Worm (Caenorhabditis elegans): ENCODE results near the gene ttr-57.
"Not testable (repeated sequence)": the region's sequence is repeated elsewhere in the genome, so short reads cannot be mapped to it uniquely, and the experiment has no call there.

ttr-57 gene

DNA sequence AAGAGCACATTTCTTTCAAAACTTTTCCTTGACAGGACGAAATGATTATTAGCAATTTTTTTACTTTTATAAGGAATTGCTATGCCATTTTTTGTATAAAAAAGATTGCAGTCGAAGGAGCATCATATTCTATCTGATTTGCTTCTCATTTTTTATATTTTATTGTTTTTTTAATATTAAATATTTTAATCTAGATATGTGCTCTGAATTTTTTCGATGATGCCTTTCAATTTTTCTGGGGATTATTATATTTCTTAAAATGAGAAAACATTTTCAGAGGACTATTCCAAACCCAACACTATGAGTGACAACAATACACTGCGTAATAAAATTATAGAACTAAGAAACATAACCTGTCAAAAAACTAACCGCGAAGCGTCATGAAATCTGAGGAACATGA is 35.9 kb upstream of the ttr-57 start, which contains the start of gene F26F2.4:
TSS of gene F26F2.4 (plus strand) at position 301 of the 400 bp plus-strand sequence.
- not testable (repeated sequence) for TF ChIP-seq ama-1 (optimal IDR thresholded peaks at IDR 0.05); dmd-4 (tag; optimal IDR thresholded peaks at IDR 0.05); unc-55 (GFP tag; optimal IDR thresholded peaks at IDR 0.05)

DNA sequence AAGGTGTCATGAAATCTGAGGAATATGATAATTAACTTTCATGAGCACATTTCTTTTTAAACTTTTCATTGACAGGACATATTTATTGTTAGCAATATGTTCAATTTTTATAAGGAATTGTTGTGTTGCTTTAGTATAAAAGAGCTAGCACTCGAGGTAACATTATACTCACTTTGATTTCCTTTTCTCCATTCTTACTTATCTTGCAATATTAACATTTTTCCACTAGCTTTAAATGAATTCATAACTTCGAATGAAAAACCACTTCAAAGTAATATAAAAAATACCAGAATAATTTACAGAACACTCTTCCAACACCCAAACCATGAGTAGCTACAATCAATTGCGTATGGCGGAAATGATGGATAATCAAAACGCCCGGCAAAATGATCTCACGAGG is 31.5 kb upstream of the ttr-57 start, which contains the start of gene F26F2.5:
TSS of gene F26F2.5 (plus strand) at position 301 of the 400 bp plus-strand sequence.
- TF ChIP-seq blmp-1 (tag; optimal IDR thresholded peaks at IDR 0.05; ENCODE audit: insufficient read depth) (no peak), lin-39 (tag; optimal IDR thresholded peaks at IDR 0.05) (no peak), nhr-6 (tag; optimal IDR thresholded peaks at IDR 0.05) (no peak), mbf-1 (tag; optimal IDR thresholded peaks at IDR 0.05) (no peak), C34F6.9 (tag; optimal IDR thresholded peaks at IDR 0.05) (no peak), sma-9 (GFP tag; optimal IDR thresholded peaks at IDR 0.05) (no peak), sma-9 (tag; optimal IDR thresholded peaks at IDR 0.05) (no peak), ceh-16 (tag; optimal IDR thresholded peaks at IDR 0.05) (no peak), ztf-11 (tag; optimal IDR thresholded peaks at IDR 0.05) (no peak), sma-3 (GFP tag; optimal IDR thresholded peaks at IDR 0.05) (no peak), nhr-129 (tag; optimal IDR thresholded peaks at IDR 0.05) (no peak), aly-2 (tag; optimal IDR thresholded peaks at IDR 0.05) (no peak), nhr-23 (tag; optimal IDR thresholded peaks at IDR 0.05) (no peak), unc-55 (GFP tag; optimal IDR thresholded peaks at IDR 0.05) (no peak)

ce11 chrV:20574314-20574713 is 30.6 kb upstream of the ttr-57 start, which contains the start of gene clec-263:
Gene clec-263, plus strand, starts transcription at chrV:20574614.
- TF ChIP-seq nhr-12 (tag; optimal IDR thresholded peaks at IDR 0.05): no peak
- TF ChIP-seq fos-1 (tag; optimal IDR thresholded peaks at IDR 0.05): no peak
- no peak for TF ChIP-seq peb-1 (tag; optimal IDR thresholded peaks at IDR 0.05)
- no peak for TF ChIP-seq crh-2 (tag; optimal IDR thresholded peaks at IDR 0.05)
- TF ChIP-seq mbf-1 (tag; optimal IDR thresholded peaks at IDR 0.05): no peak
- TF ChIP-seq lsy-2 (tag; optimal IDR thresholded peaks at IDR 0.05): no peak
- TF ChIP-seq mdl-1 (tag; optimal IDR thresholded peaks at IDR 0.05): no peak
- TF ChIP-seq elt-3 (tag; optimal IDR thresholded peaks at IDR 0.05): no peak
- no peak for TF ChIP-seq nhr-23 (tag; optimal IDR thresholded peaks at IDR 0.05)
- no peak for TF ChIP-seq ceh-16 (tag; optimal IDR thresholded peaks at IDR 0.05)
- TF ChIP-seq ama-1 (optimal IDR thresholded peaks at IDR 0.05): no peak
- TF ChIP-seq C34F6.9 (tag; optimal IDR thresholded peaks at IDR 0.05): no peak
- no peak for TF ChIP-seq ztf-11 (tag; optimal IDR thresholded peaks at IDR 0.05)
- TF ChIP-seq gmeb-1 (tag; optimal IDR thresholded peaks at IDR 0.05): no peak
- no peak for TF ChIP-seq aly-2 (tag; optimal IDR thresholded peaks at IDR 0.05)
- no peak for TF ChIP-seq egl-27 (tag; optimal IDR thresholded peaks at IDR 0.05)
- no peak for TF ChIP-seq dmd-4 (tag; optimal IDR thresholded peaks at IDR 0.05)
- TF ChIP-seq unc-62 (GFP tag; optimal IDR thresholded peaks at IDR 0.05): no peak
- no peak for TF ChIP-seq unc-55 (GFP tag; optimal IDR thresholded peaks at IDR 0.05)

DNA sequence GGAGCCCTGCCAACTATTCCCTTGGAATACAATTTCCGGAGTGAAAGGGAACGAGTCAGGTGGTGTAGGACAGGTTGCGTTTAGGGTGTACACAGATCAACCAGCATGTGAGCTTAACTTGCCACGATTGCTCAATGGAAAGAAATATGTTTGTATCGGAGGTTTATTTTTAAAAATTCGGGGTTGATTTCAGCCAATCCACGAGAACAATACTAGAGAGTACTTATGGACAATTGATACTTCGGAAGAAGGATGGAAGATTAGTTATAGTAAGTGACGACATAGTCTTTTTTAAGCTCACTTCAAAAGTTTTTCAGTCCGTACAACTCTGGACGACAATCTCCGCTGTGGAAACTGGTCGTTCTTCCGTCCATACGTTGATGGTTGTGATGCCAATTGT is 30.0 kb upstream of the ttr-57 start:
- no peak for TF ChIP-seq elt-3 (tag; optimal IDR thresholded peaks at IDR 0.05)
- TF ChIP-seq C34F6.9 (tag; optimal IDR thresholded peaks at IDR 0.05): no peak
- no peak for TF ChIP-seq unc-39 (tag; optimal IDR thresholded peaks at IDR 0.05)
- no peak for TF ChIP-seq snpc-4 (tag; optimal IDR thresholded peaks at IDR 0.05)
- TF ChIP-seq Y55F3AM.14 (GFP tag; optimal IDR thresholded peaks at IDR 0.05): no peak
- TF ChIP-seq ceh-16 (tag; optimal IDR thresholded peaks at IDR 0.05): no peak
- no peak for TF ChIP-seq sma-9 (GFP tag; optimal IDR thresholded peaks at IDR 0.05)
- no peak for TF ChIP-seq sma-9 (tag; optimal IDR thresholded peaks at IDR 0.05)
- TF ChIP-seq lin-13 (GFP tag; optimal IDR thresholded peaks at IDR 0.05): no peak
- TF ChIP-seq dmd-4 (tag; optimal IDR thresholded peaks at IDR 0.05): no peak
- TF ChIP-seq unc-55 (GFP tag; optimal IDR thresholded peaks at IDR 0.05): no peak
- no peak for TF ChIP-seq sma-3 (GFP tag; optimal IDR thresholded peaks at IDR 0.05)
- no peak for TF ChIP-seq lin-11 (tag; optimal IDR thresholded peaks at IDR 0.05)
- TF ChIP-seq nhr-77 (tag; optimal IDR thresholded peaks at IDR 0.05): no peak
- TF ChIP-seq crh-2 (tag; optimal IDR thresholded peaks at IDR 0.05): no peak

ce11 chrV:20579534-20579933 is 25.4 kb upstream of the ttr-57 start, which contains the start of gene F26F2.8:
Gene F26F2.8, plus strand, starts transcription at chrV:20579546.
- no peak for TF ChIP-seq nhr-10 (tag; optimal IDR thresholded peaks at IDR 0.05)
- no peak for TF ChIP-seq egl-27 (tag; optimal IDR thresholded peaks at IDR 0.05)
- TF ChIP-seq ama-1 (optimal IDR thresholded peaks at IDR 0.05): no peak
- TF ChIP-seq elt-1 (tag; optimal IDR thresholded peaks at IDR 0.05): no peak
- no peak for TF ChIP-seq nhr-21 (tag; optimal IDR thresholded peaks at IDR 0.05)
- no peak for TF ChIP-seq unc-39 (tag; optimal IDR thresholded peaks at IDR 0.05)
- no peak for TF ChIP-seq zag-1 (tag; optimal IDR thresholded peaks at IDR 0.05)
